Fruit fly (Drosophila melanogaster) whole organism: ENCODE data around the gene Lip1.

Experiments used
- Dll ChIP-seq: fragments of >200 bp; optimal IDR thresholded peaks from 2 replicates; lab custom pipeline; 2017
- psq ChIP-seq: fragments of >200 bp; optimal IDR thresholded peaks from 2 replicates; lab custom pipeline; 2017

DNA sequence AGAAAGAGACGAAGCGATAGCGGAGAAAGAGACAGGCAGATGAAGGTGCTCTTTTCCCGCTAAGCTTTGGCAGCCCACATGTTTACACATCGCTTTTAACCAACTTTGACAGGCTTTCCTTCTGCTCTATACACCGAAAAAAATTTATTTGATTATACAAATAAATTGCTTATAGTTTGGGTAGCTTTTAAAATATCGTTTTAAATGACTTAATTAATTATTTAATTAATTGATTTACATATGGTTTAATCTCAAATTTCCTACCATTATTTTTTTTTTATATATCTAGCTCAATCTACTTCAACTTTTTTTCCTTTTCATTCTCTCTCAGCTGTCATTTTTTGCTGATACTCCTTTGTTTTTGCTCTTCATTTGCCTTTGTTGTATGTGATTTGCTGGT, 28.4 kb downstream of the Lip1 start:
- TF ChIP-seq Dll (lab: Kevin White, UChicago) = no peak
- no peak for TF ChIP-seq psq (lab: Kevin White, UChicago)
